Worm (Caenorhabditis elegans) whole organism, L4 larva: ENCODE measurements around the gene K02F6.5.

Experiments
- F10B5.3 ChIP-seq: sonication (generic microtip); optimal IDR thresholded peaks from 2 replicates; lab custom pipeline; 2016; ENCODE audit warnings: mild to moderate bottlenecking, missing genetic modification characterization, missing compliant biosample characterization
- F26F4.8 ChIP-seq: fragments of 200-800 bp; sonication (Bioruptor generic); conservative IDR thresholded peaks from 2 replicates; pipeline ENCODE4 v1.3.6; 2022; ENCODE audit warnings: missing genetic modification characterization, missing compliant biosample characterization
- T20F7.1 ChIP-seq: fragments of 200-800 bp; sonication (Bioruptor generic); optimal IDR thresholded peaks from 2 replicates; lab custom pipeline; 2018; ENCODE audit warnings: mild to moderate bottlenecking, missing genetic modification characterization, missing compliant biosample characterization
- aha-1 ChIP-seq: fragments of 150-350 bp; peaks from one replicate; lab custom pipeline; 2014; ENCODE audit warnings: missing biosample characterization, missing genetic modification characterization
- ceh-28 ChIP-seq: fragments of 150-350 bp; optimal IDR thresholded peaks from 2 replicates; lab custom pipeline; 2014; ENCODE audit warnings: missing biosample characterization, missing genetic modification reagents, missing genetic modification characterization
- ceh-32 ChIP-seq: sonication (generic microtip); optimal IDR thresholded peaks from 2 replicates; lab custom pipeline; 2016; ENCODE audit warnings: mild to moderate bottlenecking, missing genetic modification characterization, missing compliant biosample characterization; ENCODE audit not compliant: poor library complexity
- ces-1 ChIP-seq: fragments of 150-350 bp; sonication (generic microtip); optimal IDR thresholded peaks from 4 replicates; lab custom pipeline; 2014; ENCODE audit warnings: missing biosample characterization, missing genetic modification reagents, missing genetic modification characterization
- daf-19 ChIP-seq: fragments of 200-800 bp; sonication (Bioruptor generic); conservative IDR thresholded peaks from 2 replicates; pipeline ENCODE4 v1.3.6; 2022; ENCODE audit warnings: missing genetic modification characterization, missing compliant biosample characterization
- dmd-6 ChIP-seq: fragments of 200-800 bp; sonication (Bioruptor generic); IDR thresholded peaks from 2 replicates; pipeline ENCODE4 v1.3.6; 2022; ENCODE audit warnings: missing genetic modification reagents, missing genetic modification characterization, missing compliant biosample characterization
- dpl-1 ChIP-seq: fragments of 150-350 bp; optimal IDR thresholded peaks from 2 replicates; lab custom pipeline; 2014; ENCODE audit warnings: missing biosample characterization, missing genetic modification reagents, missing genetic modification characterization
- duxl-1 ChIP-seq: sonication (generic microtip); optimal IDR thresholded peaks from 2 replicates; lab custom pipeline; 2016; ENCODE audit warnings: mild to moderate bottlenecking, missing genetic modification characterization, moderate library complexity, missing compliant biosample characterization; ENCODE audit not compliant: poor library complexity
- egl-43 ChIP-seq: fragments of 200-800 bp; sonication (Bioruptor generic); IDR thresholded peaks from 2 replicates; pipeline ENCODE4 v1.3.6; 2022; ENCODE audit warnings: missing genetic modification reagents, missing genetic modification characterization, missing compliant biosample characterization
- fkh-10 ChIP-seq: fragments of 150-350 bp; optimal IDR thresholded peaks from 2 replicates; lab custom pipeline; 2014; ENCODE audit warnings: missing biosample characterization, missing genetic modification reagents, missing genetic modification characterization
- gei-8 ChIP-seq: fragments of 200-800 bp; sonication (Bioruptor generic); optimal IDR thresholded peaks from 2 replicates; lab custom pipeline; 2018; ENCODE audit warnings: mild to moderate bottlenecking, missing genetic modification characterization, missing compliant biosample characterization
- hif-1 ChIP-seq, 2 experiments: sonication (generic microtip); optimal IDR thresholded peaks; 2 replicates each; lab custom pipeline; 2016 to 2017; ENCODE audit warnings: missing compliant biosample characterization in 2 of 2, missing genetic modification characterization in 2 of 2, missing genetic modification reagents in 2 of 2, missing genotype in 2 of 2, mild to moderate bottlenecking in 1 of 2
- hlh-11 ChIP-seq: fragments of 200-800 bp; sonication (Bioruptor generic); optimal IDR thresholded peaks from 2 replicates; lab custom pipeline; 2018; ENCODE audit warnings: mild to moderate bottlenecking, missing genetic modification characterization, missing compliant biosample characterization
- jun-1 ChIP-seq: fragments of 150-350 bp; optimal IDR thresholded peaks from 2 replicates; lab custom pipeline; 2014; ENCODE audit warnings: missing biosample characterization, missing genetic modification reagents, missing genetic modification characterization
- lin-1 ChIP-seq: fragments of 200-800 bp; sonication (Bioruptor generic); IDR thresholded peaks from 2 replicates; pipeline ENCODE4 v1.3.6; 2022; ENCODE audit warnings: missing genetic modification reagents, missing genetic modification characterization, missing compliant biosample characterization
- lin-13 ChIP-seq: fragments of 150-350 bp; optimal IDR thresholded peaks from 2 replicates; lab custom pipeline; 2014; ENCODE audit warnings: missing biosample characterization, missing genetic modification reagents, missing genetic modification characterization
- lin-29 ChIP-seq: fragments of 200-800 bp; sonication (Bioruptor generic); IDR thresholded peaks from 2 replicates; pipeline ENCODE4 v1.3.6; 2022; ENCODE audit warnings: missing genetic modification reagents, missing genetic modification characterization, missing compliant biosample characterization
- lin-38 ChIP-seq: fragments of 200-800 bp; sonication (Bioruptor generic); IDR thresholded peaks from 2 replicates; pipeline ENCODE4 v1.3.6; 2022; ENCODE audit warnings: missing genetic modification reagents, missing genetic modification characterization, missing compliant biosample characterization
- lin-39 ChIP-seq: fragments of 150-350 bp; optimal IDR thresholded peaks from 2 replicates; lab custom pipeline; 2014; ENCODE audit warnings: missing biosample characterization, missing genetic modification reagents, missing genetic modification characterization
- lsy-2 ChIP-seq, 2 experiments: fragments of 150-350 bp in 1 of 2; sonication (generic microtip) in 1 of 2; optimal IDR thresholded peaks; 2 replicates each; lab custom pipeline; 2014 to 2017; ENCODE audit warnings: missing biosample characterization in 2 of 2, missing genetic modification characterization in 2 of 2
- mep-1 ChIP-seq: fragments of 150-350 bp; sonication (generic microtip); optimal IDR thresholded peaks from 3 replicates; lab custom pipeline; 2014; ENCODE audit warnings: missing biosample characterization, missing genetic modification characterization
- mes-2 ChIP-seq: sonication (generic microtip); optimal IDR thresholded peaks from 2 replicates; lab custom pipeline; 2016; ENCODE audit warnings: missing genotype, mild to moderate bottlenecking, missing genetic modification characterization, missing compliant biosample characterization; ENCODE audit not compliant: poor library complexity, severe bottlenecking
- nhr-111 ChIP-seq: fragments of 200-800 bp; sonication (Bioruptor generic); optimal IDR thresholded peaks from 2 replicates; lab custom pipeline; 2018; ENCODE audit warnings: mild to moderate bottlenecking, missing genetic modification characterization, missing compliant biosample characterization
- nhr-28 ChIP-seq: fragments of 150-350 bp; optimal IDR thresholded peaks from 2 replicates; lab custom pipeline; 2014; ENCODE audit warnings: missing biosample characterization, missing genetic modification characterization
- nhr-48 ChIP-seq: sonication (generic microtip); optimal IDR thresholded peaks from 2 replicates; lab custom pipeline; 2016; ENCODE audit warnings: mild to moderate bottlenecking, missing genetic modification characterization, missing compliant biosample characterization
- nhr-6 ChIP-seq: fragments of 150-350 bp; optimal IDR thresholded peaks from 2 replicates; lab custom pipeline; 2014; ENCODE audit warnings: missing biosample characterization, missing genetic modification characterization
- php-3 ChIP-seq: fragments of 200-800 bp; sonication (Bioruptor generic); IDR thresholded peaks from 2 replicates; pipeline ENCODE4 v1.3.6; 2022; ENCODE audit warnings: missing genetic modification reagents, missing genetic modification characterization, missing compliant biosample characterization
- pqm-1 ChIP-seq: sonication (generic microtip); optimal IDR thresholded peaks from 2 replicates; lab custom pipeline; 2017; ENCODE audit warnings: missing biosample characterization, missing genetic modification characterization
- sdz-12 ChIP-seq: fragments of 200-800 bp; sonication (Bioruptor generic); optimal IDR thresholded peaks from 2 replicates; lab custom pipeline; 2018; ENCODE audit warnings: mild to moderate bottlenecking, missing genetic modification characterization, missing compliant biosample characterization
- set-16 ChIP-seq: fragments of 200-800 bp; sonication (Bioruptor generic); IDR thresholded peaks from 2 replicates; pipeline ENCODE4 v1.3.6; 2022; ENCODE audit warnings: missing genetic modification reagents, missing genetic modification characterization, missing compliant biosample characterization
- skn-1 ChIP-seq: fragments of 150-350 bp; optimal IDR thresholded peaks from 2 replicates; lab custom pipeline; 2014; ENCODE audit warnings: missing biosample characterization, missing genetic modification characterization
- tra-1 ChIP-seq: fragments of 200-800 bp; sonication (Bioruptor generic); IDR thresholded peaks from 2 replicates; pipeline ENCODE4 v1.3.6; 2022; ENCODE audit warnings: missing genetic modification reagents, missing genetic modification characterization, missing compliant biosample characterization
- unc-130 ChIP-seq: sonication (generic microtip); optimal IDR thresholded peaks from 2 replicates; lab custom pipeline; 2016; ENCODE audit warnings: missing genetic modification reagents, missing genetic modification characterization, missing compliant biosample characterization
- vab-7 ChIP-seq: fragments of 200-800 bp; sonication (Bioruptor generic); IDR thresholded peaks from 2 replicates; pipeline ENCODE4 v1.3.6; 2022; ENCODE audit warnings: missing genetic modification reagents, missing genetic modification characterization, missing compliant biosample characterization
- zag-1 ChIP-seq: fragments of 150-350 bp; optimal IDR thresholded peaks from 2 replicates; lab custom pipeline; 2014; ENCODE audit warnings: missing biosample characterization, missing genetic modification characterization
- ztf-11 ChIP-seq: fragments of 150-350 bp; optimal IDR thresholded peaks from 2 replicates; lab custom pipeline; 2014; ENCODE audit warnings: missing biosample characterization, missing genetic modification characterization

The K02F6.5 gene

ce11 chrII:2504431-2504928 is 30.1 kb upstream of the K02F6.5 start, which contains the start of gene gbas-1:
TSS of gene gbas-1 (plus strand) at chrII:2504878.
- no peak for TF ChIP-seq egl-43 (GFP tag; lab: Robert Waterston, UW)
- no peak for TF ChIP-seq F26F4.8
- no peak for TF ChIP-seq vab-7 (GFP tag; lab: Robert Waterston, UW)
- no peak for TF ChIP-seq jun-1 (tag; lab: Kevin White, UChicago)
- peak; percentile 56 for TF ChIP-seq mes-2 (tag; lab: Kevin White, UChicago)
- no peak for TF ChIP-seq hlh-11 (tag; lab: Kevin White, UChicago)
- peak; percentile 72 for TF ChIP-seq dpl-1 (GFP tag; lab: Kevin White, UChicago)
- TF ChIP-seq mep-1 (tag; lab: Kevin White, UChicago), result no peak
- no peak for TF ChIP-seq pqm-1
- TF ChIP-seq nhr-6, result peak; percentile 6
- TF ChIP-seq skn-1 (tag; lab: Kevin White, UChicago), result no peak
- TF ChIP-seq ztf-11 (tag; lab: Kevin White, UChicago), result no peak
- no peak for TF ChIP-seq nhr-111 (GFP tag; lab: Kevin White, UChicago)
- no peak for TF ChIP-seq ceh-32 (tag; lab: Kevin White, UChicago)
- peak; percentile 89 for TF ChIP-seq lin-38 (GFP tag; lab: Robert Waterston, UW)
- no peak for TF ChIP-seq gei-8 (GFP tag; lab: Kevin White, UChicago)
- TF ChIP-seq ces-1 (GFP tag; lab: Kevin White, UChicago), result no peak
- TF ChIP-seq nhr-48 (tag; lab: Kevin White, UChicago), result no peak
- TF ChIP-seq php-3, result no peak
- TF ChIP-seq dmd-6 (GFP tag; lab: Robert Waterston, UW), result no peak
- TF ChIP-seq nhr-28, result no peak
- TF ChIP-seq lin-29, result no peak
- TF ChIP-seq lin-13 (GFP tag; lab: Kevin White, UChicago), result no peak
- peak; percentile 87 for TF ChIP-seq duxl-1 (tag; lab: Kevin White, UChicago)
- TF ChIP-seq sdz-12, result no peak
- TF ChIP-seq F10B5.3, result no peak
- no peak for TF ChIP-seq lin-39 (tag; lab: Kevin White, UChicago)
- TF ChIP-seq lsy-2 (tag; optimal IDR thresholded peaks at IDR 0.05; lab: Kevin White, UChicago), result peak in 1 of 2 experiments; percentile 70
- no peak for TF ChIP-seq T20F7.1 (GFP tag; lab: Kevin White, UChicago)
- TF ChIP-seq tra-1 (GFP tag; lab: Robert Waterston, UW), result no peak
- TF ChIP-seq unc-130, result no peak
- no peak for TF ChIP-seq lin-1 (GFP tag; lab: Robert Waterston, UW)
- TF ChIP-seq zag-1 (tag; lab: Kevin White, UChicago), result no peak
- TF ChIP-seq aha-1 (tag; lab: Kevin White, UChicago), result no peak
- no peak for TF ChIP-seq hif-1 (tag; optimal IDR thresholded peaks at IDR 0.05; lab: Kevin White, UChicago)

ce11 chrII:2518487-2518886 is 16.1 kb upstream of the K02F6.5 start:
- TF ChIP-seq set-16 (GFP tag; lab: Robert Waterston, UW), result peak; percentile 75
- no peak for TF ChIP-seq daf-19 (GFP tag; lab: Robert Waterston, UW)
- no peak for TF ChIP-seq skn-1 (tag; lab: Kevin White, UChicago)

DNA sequence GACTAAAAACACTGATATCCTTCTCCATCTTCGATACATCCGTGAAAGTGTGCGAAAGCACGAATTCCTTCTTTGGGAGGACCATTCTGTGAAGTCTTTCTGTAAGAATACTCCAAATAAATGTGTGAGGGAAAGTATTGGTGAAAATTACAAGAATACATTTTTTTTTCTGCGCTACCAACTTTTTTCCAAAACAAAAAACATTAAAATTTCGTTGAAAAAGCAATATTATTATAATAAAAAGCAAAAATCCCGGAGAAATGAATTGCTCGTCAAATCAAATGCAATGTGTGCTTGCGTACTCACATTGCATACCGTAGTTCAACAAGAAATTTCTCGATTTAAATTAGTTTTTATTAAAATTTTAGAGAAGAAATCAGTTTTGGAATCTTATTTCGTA is 12.6 kb upstream of the K02F6.5 start, which contains the start of gene bath-13:
Gene bath-13 (minus strand): TSS at position 101 of the 400 bp plus-strand sequence.
- TF ChIP-seq aha-1 (tag; lab: Kevin White, UChicago) (peak; percentile 22), lin-38 (GFP tag; lab: Robert Waterston, UW) (no peak), ceh-28 (no peak), fkh-10 (GFP tag; lab: Kevin White, UChicago) (no peak), lin-1 (GFP tag; lab: Robert Waterston, UW) (no peak), nhr-48 (tag; lab: Kevin White, UChicago) (no peak)
- TF ChIP-seq, all 104 proteins: peak for 1
